Fruit fly (Drosophila melanogaster) whole organism, embryonic: ENCODE measurements around the gene woc.

Experiments used
- Ada2b ChIP-seq: fragments of 200-800 bp; sonication (Bioruptor generic); IDR thresholded peaks from 2 replicates; pipeline ENCODE4 v1.3.6; 2022; ENCODE audit warnings: missing biosample characterization, missing genetic modification characterization
- Aef1 ChIP-seq: fragments of 200-800 bp; sonication (Bioruptor generic); IDR thresholded peaks from 3 replicates; pipeline ENCODE4 v1.3.6; 2022; ENCODE audit warnings: missing biosample characterization, missing genetic modification characterization
- Antp ChIP-seq: fragments of 200-800 bp; sonication (Bioruptor generic); optimal IDR thresholded peaks from 3 replicates; lab custom pipeline; 2016; ENCODE audit warnings: missing biosample characterization, missing genetic modification characterization
- CG10267 ChIP-seq: fragments of 200-800 bp; sonication (Bioruptor generic); optimal IDR thresholded peaks from 2 replicates; lab custom pipeline; 2018; ENCODE audit warnings: missing biosample characterization, mild to moderate bottlenecking, missing genetic modification characterization, moderate library complexity
- CG11696 ChIP-seq: fragments of 200-800 bp; sonication (Bioruptor generic); IDR thresholded peaks from 2 replicates; pipeline ENCODE4 v1.3.6; 2022; ENCODE audit warnings: missing biosample characterization, missing genetic modification characterization
- CG11723 ChIP-seq: fragments of 200-800 bp; sonication (Bioruptor generic); optimal IDR thresholded peaks from 2 replicates; lab custom pipeline; 2017; ENCODE audit warnings: missing biosample characterization, mild to moderate bottlenecking, missing genetic modification characterization
- CG13624 ChIP-seq: fragments of 200-800 bp; sonication (Bioruptor generic); optimal IDR thresholded peaks from 2 replicates; lab custom pipeline; 2016; ENCODE audit warnings: missing biosample characterization, missing genetic modification characterization
- CG14667 ChIP-seq: fragments of 200-800 bp; sonication (Bioruptor generic); IDR thresholded peaks from 2 replicates; pipeline ENCODE4 v1.3.6; 2022; ENCODE audit warnings: missing biosample characterization, missing genetic modification characterization
- CG14710 ChIP-seq: fragments of 200-800 bp; sonication (Bioruptor generic); optimal IDR thresholded peaks from 3 replicates; lab custom pipeline; 2019; ENCODE audit warnings: missing biosample characterization, mild to moderate bottlenecking, missing genetic modification characterization, moderate library complexity
- CG17912 ChIP-seq: fragments of 200-800 bp; sonication (Bioruptor generic); optimal IDR thresholded peaks from 2 replicates; lab custom pipeline; 2018; ENCODE audit warnings: missing biosample characterization, mild to moderate bottlenecking, missing genetic modification characterization
- CG2889 ChIP-seq: fragments of 200-800 bp; sonication (Bioruptor generic); IDR thresholded peaks from 3 replicates; pipeline ENCODE4 v1.3.6; 2022; ENCODE audit warnings: missing biosample characterization, missing genetic modification characterization
- CG3065 ChIP-seq: fragments of 200-800 bp; sonication (Bioruptor generic); optimal IDR thresholded peaks from 2 replicates; lab custom pipeline; 2016; ENCODE audit warnings: missing biosample characterization, missing genetic modification characterization
- CG31388 ChIP-seq: fragments of 200-800 bp; sonication (Bioruptor generic); optimal IDR thresholded peaks from 2 replicates; lab custom pipeline; 2016; ENCODE audit warnings: missing biosample characterization, missing genetic modification characterization
- CG32767 ChIP-seq: fragments of 200-800 bp; sonication (Bioruptor generic); IDR thresholded peaks from 2 replicates; pipeline ENCODE4 v1.3.6; 2022; ENCODE audit warnings: missing biosample characterization, missing genetic modification characterization
- CG34376 ChIP-seq: fragments of 200-800 bp; sonication (Bioruptor generic); optimal IDR thresholded peaks from 2 replicates; lab custom pipeline; 2018; ENCODE audit warnings: missing biosample characterization, mild to moderate bottlenecking, missing genetic modification characterization
- CG7963 ChIP-seq: fragments of 200-800 bp; sonication (Bioruptor generic); IDR thresholded peaks from 3 replicates; pipeline ENCODE4 v1.3.6; 2022; ENCODE audit warnings: missing biosample characterization, missing genetic modification characterization; ENCODE audit not compliant: partially characterized antibody
- CG8388 ChIP-seq: fragments of 200-800 bp; sonication (Bioruptor generic); optimal IDR thresholded peaks from 2 replicates; lab custom pipeline; 2019; ENCODE audit warnings: missing biosample characterization, mild to moderate bottlenecking, missing genetic modification characterization, moderate library complexity
- CG8478 ChIP-seq: fragments of >200 bp; optimal IDR thresholded peaks from 2 replicates; lab custom pipeline; 2018
- CG9727 ChIP-seq: fragments of 200-800 bp; sonication (Bioruptor generic); optimal IDR thresholded peaks from 3 replicates; lab custom pipeline; 2017; ENCODE audit warnings: missing biosample characterization, mild to moderate bottlenecking, missing genetic modification characterization
- D ChIP-seq, 2 experiments: fragments of 200-800 bp in 1 of 2; fragments of >200 bp in 1 of 2; sonication (Bioruptor generic) in 1 of 2; optimal IDR thresholded peaks; 2 replicates in 1 of 2; 3 replicates in 1 of 2; lab custom pipeline; 2017; ENCODE audit warnings: mild to moderate bottlenecking in 1 of 2, missing biosample characterization in 1 of 2, missing genetic modification characterization in 1 of 2, missing genetic modification reagents in 1 of 2
- Dfd ChIP-seq, 2 experiments: fragments of >200 bp; optimal IDR thresholded peaks; 2 replicates each; lab custom pipeline; 2017; ENCODE audit warnings: missing biosample characterization in 2 of 2, missing genetic modification characterization in 2 of 2
- Doc2 ChIP-seq: fragments of 200-800 bp; sonication (Bioruptor generic); IDR thresholded peaks from 2 replicates; pipeline ENCODE4 v1.3.6; 2022; ENCODE audit warnings: missing biosample characterization, missing genetic modification characterization
- HLH3B ChIP-seq: fragments of 200-800 bp; sonication (Bioruptor generic); IDR thresholded peaks from 2 replicates; pipeline ENCODE4 v1.3.6; 2022; ENCODE audit warnings: missing biosample characterization, missing genetic modification characterization
- HmgZ ChIP-seq: fragments of 200-800 bp; sonication (Bioruptor generic); optimal IDR thresholded peaks from 2 replicates; lab custom pipeline; 2018; ENCODE audit warnings: missing biosample characterization, mild to moderate bottlenecking, missing genetic modification characterization
- Hr78 ChIP-seq, 2 experiments: fragments of 200-800 bp in 1 of 2; fragments of >200 bp in 1 of 2; sonication (Bioruptor generic) in 1 of 2; optimal IDR thresholded peaks; 2 replicates each; lab custom pipeline; 2017 to 2019; ENCODE audit warnings: missing biosample characterization in 2 of 2, missing genetic modification characterization in 2 of 2, mild to moderate bottlenecking in 1 of 2, moderate library complexity in 1 of 2
- Hsf ChIP-seq: fragments of 200-800 bp; sonication (Bioruptor generic); optimal IDR thresholded peaks from 3 replicates; lab custom pipeline; 2016; ENCODE audit warnings: missing biosample characterization, missing genetic modification characterization
- Lpt ChIP-seq: fragments of >200 bp; optimal IDR thresholded peaks from 2 replicates; lab custom pipeline; 2018; ENCODE audit warnings: missing biosample characterization, missing genetic modification characterization
- Mes4 ChIP-seq: fragments of 200-800 bp; sonication (Bioruptor generic); optimal IDR thresholded peaks from 2 replicates; lab custom pipeline; 2016; ENCODE audit warnings: missing biosample characterization, missing genetic modification characterization
- NC2β ChIP-seq: fragments of 200-800 bp; sonication (Bioruptor generic); optimal IDR thresholded peaks from 2 replicates; lab custom pipeline; 2016; ENCODE audit warnings: missing biosample characterization, missing genetic modification characterization
- NK7.1 ChIP-seq: fragments of 200-800 bp; sonication (Bioruptor generic); optimal IDR thresholded peaks from 3 replicates; lab custom pipeline; 2016; ENCODE audit warnings: missing biosample characterization, missing genetic modification characterization
- Nf-YB ChIP-seq: fragments of 200-800 bp; sonication (Bioruptor generic); optimal IDR thresholded peaks from 3 replicates; lab custom pipeline; 2019; ENCODE audit warnings: missing biosample characterization, mild to moderate bottlenecking, missing genetic modification characterization, moderate library complexity
- Oaz ChIP-seq: fragments of 200-800 bp; sonication (Bioruptor generic); IDR thresholded peaks from 2 replicates; pipeline ENCODE4 v1.3.6; 2022; ENCODE audit warnings: missing biosample characterization, missing genetic modification characterization
- Spps ChIP-seq: fragments of 200-800 bp; sonication (Bioruptor generic); optimal IDR thresholded peaks from 2 replicates; lab custom pipeline; 2018; ENCODE audit warnings: missing biosample characterization, mild to moderate bottlenecking, missing genetic modification characterization
- Sry-β ChIP-seq: fragments of 200-800 bp; sonication (Bioruptor generic); optimal IDR thresholded peaks from 2 replicates; lab custom pipeline; 2018; ENCODE audit warnings: missing biosample characterization, mild to moderate bottlenecking, missing genetic modification characterization, moderate library complexity
- Tbp ChIP-seq: fragments of >200 bp; optimal IDR thresholded peaks from 2 replicates; lab custom pipeline; 2018; ENCODE audit warnings: missing biosample characterization, missing genetic modification characterization
- cg ChIP-seq: fragments of 200-800 bp; sonication (Bioruptor generic); optimal IDR thresholded peaks from 3 replicates; lab custom pipeline; 2019; ENCODE audit warnings: missing biosample characterization, mild to moderate bottlenecking, missing genetic modification characterization, moderate library complexity
- danr ChIP-seq: fragments of 200-800 bp; sonication (Bioruptor generic); IDR thresholded peaks from 2 replicates; pipeline ENCODE4 v1.3.6; 2022; ENCODE audit warnings: missing biosample characterization, missing genetic modification characterization
- dimm ChIP-seq: fragments of 200-800 bp; sonication (Bioruptor generic); IDR thresholded peaks from 2 replicates; pipeline ENCODE4 v1.3.6; 2022; ENCODE audit warnings: missing biosample characterization, missing genetic modification characterization
- esg ChIP-seq: fragments of 200-800 bp; sonication (Bioruptor generic); conservative IDR thresholded peaks from 2 replicates; pipeline ENCODE4 v1.3.6; 2022; ENCODE audit warnings: missing biosample characterization, missing genetic modification characterization
- fru ChIP-seq: fragments of >200 bp; optimal IDR thresholded peaks from 2 replicates; lab custom pipeline; 2017
- gro ChIP-seq: fragments of 200-800 bp; sonication (Bioruptor generic); optimal IDR thresholded peaks from 2 replicates; lab custom pipeline; 2016; ENCODE audit warnings: missing biosample characterization, missing genetic modification characterization
- h ChIP-seq: fragments of >200 bp; optimal IDR thresholded peaks from 2 replicates; lab custom pipeline; 2017
- jumu ChIP-seq: fragments of 200-800 bp; sonication (Bioruptor generic); optimal IDR thresholded peaks from 3 replicates; lab custom pipeline; 2016; ENCODE audit warnings: missing biosample characterization, missing genetic modification characterization
- mld ChIP-seq: fragments of 200-800 bp; sonication (Bioruptor generic); IDR thresholded peaks from 3 replicates; pipeline ENCODE4 v1.3.6; 2022; ENCODE audit warnings: missing biosample characterization, missing genetic modification characterization; ENCODE audit not compliant: partially characterized antibody
- nmo ChIP-seq: fragments of 200-800 bp; sonication (Bioruptor generic); optimal IDR thresholded peaks from 2 replicates; lab custom pipeline; 2018; ENCODE audit warnings: missing biosample characterization, mild to moderate bottlenecking, missing genetic modification characterization, moderate library complexity
- otp ChIP-seq: fragments of 200-800 bp; sonication (Bioruptor generic); IDR thresholded peaks from 3 replicates; pipeline ENCODE4, ENCODE4 v1.3.6; 2022; ENCODE audit warnings: missing biosample characterization, missing genetic modification characterization
- pnt ChIP-seq: fragments of 200-800 bp; sonication (Bioruptor generic); optimal IDR thresholded peaks from 3 replicates; lab custom pipeline; 2016; ENCODE audit warnings: missing biosample characterization, missing genetic modification characterization
- prd ChIP-seq, 3 experiments: fragments of >200 bp in 2 of 3; fragments of 200-800 bp in 1 of 3; sonication (Bioruptor generic) in 1 of 3; optimal IDR thresholded peaks in 2 of 3; IDR thresholded peaks in 1 of 3; 2 replicates in 2 of 3; 3 replicates in 1 of 3; pipeline versions ENCODE4 v1.3.6 to Lab custom; 2017 to 2022; ENCODE audit warnings: missing biosample characterization in 1 of 3, missing genetic modification characterization in 1 of 3
- scrt ChIP-seq: fragments of 200-800 bp; sonication (Bioruptor generic); optimal IDR thresholded peaks from 2 replicates; lab custom pipeline; 2018; ENCODE audit warnings: missing biosample characterization, mild to moderate bottlenecking, missing genetic modification characterization, moderate library complexity
- sim ChIP-seq: fragments of 200-800 bp; sonication (Bioruptor generic); IDR thresholded peaks from 2 replicates; pipeline ENCODE4 v1.3.6; 2022; ENCODE audit warnings: missing biosample characterization, missing genetic modification characterization
- slp2 ChIP-seq: fragments of 200-800 bp; sonication (Bioruptor generic); optimal IDR thresholded peaks from 2 replicates; lab custom pipeline; 2016; ENCODE audit warnings: missing biosample characterization, missing genetic modification characterization
- stwl ChIP-seq: fragments of 200-800 bp; sonication (Bioruptor generic); optimal IDR thresholded peaks from 3 replicates; lab custom pipeline; 2018; ENCODE audit warnings: missing biosample characterization, mild to moderate bottlenecking, missing genetic modification characterization, moderate library complexity

The woc gene

dm6 chr3R:27246264-27246663, 17.6 kb downstream of the woc start (continued):
- TF ChIP-seq CG3065 (GFP tag; lab: Kevin White, UChicago) (peak; percentile 12), Sry-β (no peak), stwl (tag; lab: Kevin White, UChicago) (no peak), Tbp (GFP tag; lab: Kevin White, UChicago) (no peak), slp2 (no peak), CG11696 (peak; percentile 91), sim (GFP tag; lab: Robert Waterston, UW) (0 out of 2 replicates have a peak, but pooled peaks have one; percentile 11), HmgZ (peak; percentile 61), CG10267 (peak; percentile 87), Dfd (GFP tag; optimal IDR thresholded peaks at IDR 0.05; lab: Kevin White, UChicago) (no peak), Antp (GFP tag; lab: Kevin White, UChicago) (no peak), esg (GFP tag; lab: Robert Waterston, UW) (peak; percentile 68), h (lab: Kevin White, UChicago) (no peak), CG9727 (GFP tag; lab: Kevin White, UChicago) (peak; percentile 87), CG7963 (GFP tag; lab: Robert Waterston, UW) (no peak), cg (GFP tag; lab: Kevin White, UChicago) (no peak), CG14667 (GFP tag; lab: Robert Waterston, UW) (peak; percentile 24; the same call in 1 of the 2 replicates), gro (GFP tag; lab: Kevin White, UChicago) (no peak), otp (GFP tag; lab: Robert Waterston, UW) (no peak), Doc2 (GFP tag; lab: Robert Waterston, UW) (no peak), CG17912 (GFP tag; lab: Kevin White, UChicago) (no peak), Hsf (GFP tag; lab: Kevin White, UChicago) (peak; percentile 43), fru (lab: Kevin White, UChicago) (no peak), nmo (GFP tag; lab: Kevin White, UChicago) (peak; percentile 92), HLH3B (GFP tag; lab: Robert Waterston, UW) (peak; percentile 69), dimm (no peak), Spps (tag; lab: Kevin White, UChicago) (peak; percentile 76), jumu (no peak), prd (optimal IDR thresholded peaks at IDR 0.05; lab: Kevin White, UChicago) (no peak), prd (GFP tag; IDR thresholded peaks at IDR 0.05; lab: Robert Waterston, UW) (peak; percentile 5; the same call in 1 of the 3 replicates), CG34376 (no peak), NC2β (GFP tag; lab: Kevin White, UChicago) (no peak), pnt (GFP tag; lab: Kevin White, UChicago) (no peak), CG8478 (no peak), Hr78 (GFP tag; optimal IDR thresholded peaks at IDR 0.05; lab: Kevin White, UChicago) (peak in 1 of 2 experiments; percentile 81), CG31388 (GFP tag; lab: Kevin White, UChicago) (no peak), Ada2b (no peak), Aef1 (GFP tag; lab: Robert Waterston, UW) (no peak), CG11723 (GFP tag; lab: Kevin White, UChicago) (peak; percentile 26), CG14710 (peak; percentile 92), CG8388 (GFP tag; lab: Kevin White, UChicago) (peak; percentile 90), CG2889 (GFP tag; lab: Robert Waterston, UW) (no peak), scrt (GFP tag; lab: Kevin White, UChicago) (peak; percentile 64), Nf-YB (GFP tag; lab: Kevin White, UChicago) (peak; percentile 71), Mes4 (GFP tag; lab: Kevin White, UChicago) (no peak), Oaz (GFP tag; lab: Robert Waterston, UW) (no peak), CG13624 (no peak), D (optimal IDR thresholded peaks at IDR 0.05; lab: Kevin White, UChicago) (no peak), D (GFP tag; optimal IDR thresholded peaks at IDR 0.05; lab: Kevin White, UChicago) (peak; percentile 72), CG32767 (GFP tag; lab: Robert Waterston, UW) (peak; percentile 57; the same call in 1 of the 2 replicates), NK7.1 (GFP tag; lab: Kevin White, UChicago) (no peak), Lpt (GFP tag; lab: Kevin White, UChicago) (no peak), mld (GFP tag; lab: Robert Waterston, UW) (no peak), danr (no peak)
